Fruit fly (Drosophila melanogaster): Measurements from ENCODE around the gene CG32075.
A peak's percentile ranks its signal among the peaks of the same experiment; 100 is the strongest.

The CG32075 gene

dm6 chr3L:11041193-11041592 is 23.5 kb downstream of the CG32075 start:
- no peak for TF ChIP-seq usp (GFP tag; optimal IDR thresholded peaks at IDR 0.05)
- no peak for TF ChIP-seq psq (optimal IDR thresholded peaks at IDR 0.05)
- no peak for TF ChIP-seq EcR (GFP tag; optimal IDR thresholded peaks at IDR 0.05)
- TF ChIP-seq Dll (optimal IDR thresholded peaks at IDR 0.05): no peak
- TF ChIP-seq CG8478 (optimal IDR thresholded peaks at IDR 0.05): no peak
- TF ChIP-seq pan (optimal IDR thresholded peaks at IDR 0.05): no peak

dm6 chr3L:11035039-11035438 is 29.7 kb downstream of the CG32075 start:
- TF ChIP-seq usp (GFP tag; optimal IDR thresholded peaks at IDR 0.05) (no peak), psq (optimal IDR thresholded peaks at IDR 0.05) (no peak), CG8478 (optimal IDR thresholded peaks at IDR 0.05) (no peak), Dll (optimal IDR thresholded peaks at IDR 0.05) (no peak), EcR (GFP tag; optimal IDR thresholded peaks at IDR 0.05) (no peak), pan (optimal IDR thresholded peaks at IDR 0.05) (no peak)

dm6 chr3L:11033327-11033975 is 31.3 kb downstream of the CG32075 start:
- TF ChIP-seq usp (GFP tag; optimal IDR thresholded peaks at IDR 0.05) (no peak), psq (optimal IDR thresholded peaks at IDR 0.05) (no peak), Dll (optimal IDR thresholded peaks at IDR 0.05) (no peak), CG8478 (optimal IDR thresholded peaks at IDR 0.05) (no peak), pan (optimal IDR thresholded peaks at IDR 0.05) (no peak), EcR (GFP tag; optimal IDR thresholded peaks at IDR 0.05) (no peak)

- TF ChIP-seq Dll (optimal IDR thresholded peaks at IDR 0.05) (no peak), EcR (GFP tag; optimal IDR thresholded peaks at IDR 0.05) (no peak), pan (optimal IDR thresholded peaks at IDR 0.05) (no peak), usp (GFP tag; optimal IDR thresholded peaks at IDR 0.05) (no peak), psq (optimal IDR thresholded peaks at IDR 0.05) (no peak), CG8478 (optimal IDR thresholded peaks at IDR 0.05) (no peak)
Observed at dm6 chr3L:11031784-11032183, 33.0 kb downstream of the CG32075 start.

- TF ChIP-seq CG8478 (optimal IDR thresholded peaks at IDR 0.05) (no peak), EcR (GFP tag; optimal IDR thresholded peaks at IDR 0.05) (no peak), pan (optimal IDR thresholded peaks at IDR 0.05) (no peak), usp (GFP tag; optimal IDR thresholded peaks at IDR 0.05) (no peak)
Observed at dm6 chr3L:11027279-11027678, 37.5 kb downstream of the CG32075 start, which contains the start of gene CG32081. TSS of gene CG32081 (plus strand) at chr3L:11027579.

dm6 chr3L:11025261-11025660 is 39.5 kb downstream of the CG32075 start, which contains the start of gene CG32079:
TSS of gene CG32079 (plus strand) at chr3L:11025561.
- TF ChIP-seq Dll (optimal IDR thresholded peaks at IDR 0.05): no peak
- no peak for TF ChIP-seq usp (GFP tag; optimal IDR thresholded peaks at IDR 0.05)
- TF ChIP-seq psq (optimal IDR thresholded peaks at IDR 0.05): no peak
- TF ChIP-seq EcR (GFP tag; optimal IDR thresholded peaks at IDR 0.05): no peak
- TF ChIP-seq pan (optimal IDR thresholded peaks at IDR 0.05): no peak
- TF ChIP-seq CG8478 (optimal IDR thresholded peaks at IDR 0.05): no peak

dm6 chr3L:11023235-11023634 is 41.5 kb downstream of the CG32075 start, which contains the start of gene Fad2:
TSS of gene Fad2 (plus strand) at chr3L:11023535.
- TF ChIP-seq psq (optimal IDR thresholded peaks at IDR 0.05) (no peak), EcR (GFP tag; optimal IDR thresholded peaks at IDR 0.05) (no peak), usp (GFP tag; optimal IDR thresholded peaks at IDR 0.05) (no peak), pan (optimal IDR thresholded peaks at IDR 0.05) (no peak), CG8478 (optimal IDR thresholded peaks at IDR 0.05) (no peak), Dll (optimal IDR thresholded peaks at IDR 0.05) (no peak)

dm6 chr3L:11021958-11022357 is 42.8 kb downstream of the CG32075 start:
- TF ChIP-seq EcR (GFP tag; optimal IDR thresholded peaks at IDR 0.05): no peak
- TF ChIP-seq Dll (optimal IDR thresholded peaks at IDR 0.05): peak; percentile 19

dm6 chr3L:11020058-11020457 is 44.7 kb downstream of the CG32075 start:
- TF ChIP-seq CG8478 (optimal IDR thresholded peaks at IDR 0.05): no peak
- TF ChIP-seq psq (optimal IDR thresholded peaks at IDR 0.05): no peak
- TF ChIP-seq EcR (GFP tag; optimal IDR thresholded peaks at IDR 0.05): no peak
- no peak for TF ChIP-seq Dll (optimal IDR thresholded peaks at IDR 0.05)
- no peak for TF ChIP-seq pan (optimal IDR thresholded peaks at IDR 0.05)
- no peak for TF ChIP-seq usp (GFP tag; optimal IDR thresholded peaks at IDR 0.05)

dm6 chr3L:11015203-11015602 is 49.5 kb downstream of the CG32075 start:
- TF ChIP-seq Dll (optimal IDR thresholded peaks at IDR 0.05): no peak
- no peak for TF ChIP-seq CG8478 (optimal IDR thresholded peaks at IDR 0.05)
- no peak for TF ChIP-seq usp (GFP tag; optimal IDR thresholded peaks at IDR 0.05)
- no peak for TF ChIP-seq EcR (GFP tag; optimal IDR thresholded peaks at IDR 0.05)
- TF ChIP-seq psq (optimal IDR thresholded peaks at IDR 0.05): no peak
- no peak for TF ChIP-seq pan (optimal IDR thresholded peaks at IDR 0.05)

Measured in whole organism.